Worm (Caenorhabditis elegans) whole organism, early embryonic: Measurements from ENCODE around the gene msp-49.

Source experiments
- F13C5.2 ChIP-seq: sonication (generic microtip); optimal IDR thresholded peaks from 2 replicates; lab custom pipeline; 2017; ENCODE audit warnings: mild to moderate bottlenecking, missing genetic modification characterization, inconsistent platforms, missing compliant biosample characterization
- ama-1 ChIP-seq: fragments of 150-350 bp; optimal IDR thresholded peaks from 2 replicates; lab custom pipeline; 2014
- ceh-13 ChIP-seq: fragments of 200-800 bp; sonication (Bioruptor generic); optimal IDR thresholded peaks from 2 replicates; lab custom pipeline; 2018; ENCODE audit warnings: mild to moderate bottlenecking, missing genetic modification characterization, missing compliant biosample characterization
- ceh-36 ChIP-seq: sonication (generic microtip); optimal IDR thresholded peaks from 2 replicates; lab custom pipeline; 2016; ENCODE audit warnings: missing genetic modification characterization, inconsistent platforms, missing compliant biosample characterization
- flt-1 ChIP-seq: fragments of 200-800 bp; sonication (Bioruptor generic); IDR thresholded peaks from 2 replicates; pipeline ENCODE4 v1.3.6; 2022; ENCODE audit warnings: missing genetic modification characterization, missing compliant biosample characterization
- hmg-4 ChIP-seq: fragments of 200-800 bp; sonication (Bioruptor generic); optimal IDR thresholded peaks from 2 replicates; lab custom pipeline; 2018; ENCODE audit warnings: mild to moderate bottlenecking, missing genetic modification characterization, missing compliant biosample characterization
- scrt-1 ChIP-seq: fragments of 200-800 bp; sonication (Bioruptor generic); IDR thresholded peaks from 2 replicates; pipeline ENCODE4 v1.3.6; 2022; ENCODE audit warnings: missing genetic modification characterization, missing compliant biosample characterization
- tbx-37 ChIP-seq: fragments of 200-800 bp; sonication (Bioruptor generic); conservative IDR thresholded peaks from 2 replicates; pipeline ENCODE4 v1.3.6; 2022; ENCODE audit warnings: missing genetic modification reagents, missing genetic modification characterization, missing compliant biosample characterization

- TF ChIP-seq ceh-13 (no peak), ceh-36 (tag; lab: Kevin White, UChicago) (no peak), ama-1 (lab: Kevin White, UChicago) (no peak), flt-1 (GFP tag; lab: Robert Waterston, UW) (no peak), tbx-37 (GFP tag; lab: Robert Waterston, UW) (no peak), scrt-1 (GFP tag; lab: Robert Waterston, UW) (no peak), hmg-4 (GFP tag; lab: Kevin White, UChicago) (no peak), F13C5.2 (no peak)
Measured at ce11 chrII:5170932-5171331, 23.2 kb upstream of the msp-49 start, which contains the start of gene srb-1.
